Worm (Caenorhabditis elegans): Measurements from ENCODE around the gene slc-17.5.
A peak's percentile ranks its signal among the peaks of the same experiment; 100 is the strongest.

- TF ChIP-seq sdc-2 (tag; optimal IDR thresholded peaks at IDR 0.05) (peak; percentile 3), eyg-1 (tag; optimal IDR thresholded peaks at IDR 0.05) (no peak)
Measured at ce11 chrV:8235331-8235730, 49.4 kb downstream of the slc-17.5 start.
